Fruit fly (Drosophila melanogaster) whole organism: ENCODE measurements around the gene ND-ASHI.

ENCODE experiments used
- CG8478 ChIP-seq: fragments of >200 bp; optimal IDR thresholded peaks from 2 replicates; lab custom pipeline; 2018; ENCODE audit warnings: inconsistent platforms
- Dll ChIP-seq: fragments of >200 bp; optimal IDR thresholded peaks from 2 replicates; lab custom pipeline; 2017
- EcR ChIP-seq, 2 experiments: fragments of >200 bp; optimal IDR thresholded peaks; 2 replicates each; lab custom pipeline; 2017; ENCODE audit warnings: missing biosample characterization in 2 of 2, missing genetic modification characterization in 2 of 2, missing genetic modification reagents in 2 of 2
- pan ChIP-seq: fragments of >200 bp; optimal IDR thresholded peaks from 2 replicates; lab custom pipeline; 2017
- psq ChIP-seq: fragments of >200 bp; optimal IDR thresholded peaks from 2 replicates; lab custom pipeline; 2017
- usp ChIP-seq: fragments of >200 bp; optimal IDR thresholded peaks from 2 replicates; lab custom pipeline; 2017; ENCODE audit warnings: missing biosample characterization, missing genetic modification characterization, mixed read lengths

ND-ASHI gene

DNA sequence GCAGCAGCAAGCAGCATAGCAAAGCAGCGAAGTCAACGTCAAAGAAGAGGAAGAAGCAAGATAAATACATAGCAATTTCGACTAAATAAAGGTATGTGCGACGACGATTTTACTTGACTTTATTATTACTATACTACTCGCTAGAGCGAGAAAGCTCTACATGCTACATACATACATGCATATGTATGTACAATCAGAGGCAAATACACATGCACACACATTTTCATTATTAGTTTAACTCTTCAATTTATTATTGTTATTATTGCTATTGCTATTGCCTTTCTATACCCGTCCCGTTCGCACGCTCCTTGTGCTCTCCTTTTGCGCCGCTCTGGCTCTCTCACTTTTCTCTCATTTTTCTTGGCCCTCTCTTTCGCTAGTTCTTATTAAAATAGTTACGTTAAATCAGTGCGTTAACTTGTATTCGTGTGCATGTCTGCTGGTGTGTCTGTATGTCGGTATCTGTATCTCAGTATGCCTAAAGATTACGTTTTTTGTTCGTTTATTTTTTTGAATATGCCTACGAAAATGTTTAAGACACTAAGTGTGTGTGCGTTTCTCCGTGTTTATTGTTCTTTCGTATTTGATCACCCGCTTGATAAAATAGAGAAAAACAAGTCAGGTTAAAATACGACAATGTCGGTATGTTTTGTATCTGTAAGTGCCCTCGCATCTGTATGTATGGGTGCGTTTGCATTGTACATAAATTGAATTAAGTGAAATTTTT lies 21.5 kb upstream of the ND-ASHI start:
- TF ChIP-seq pan (lab: Kevin White, UChicago), result no peak
- TF ChIP-seq usp (GFP tag; lab: Kevin White, UChicago), result no peak
- TF ChIP-seq EcR (GFP tag; optimal IDR thresholded peaks at IDR 0.05; lab: Kevin White, UChicago), result no peak
- no peak for TF ChIP-seq CG8478
- TF ChIP-seq psq (lab: Kevin White, UChicago), result no peak
- TF ChIP-seq Dll (lab: Kevin White, UChicago), result no peak

DNA sequence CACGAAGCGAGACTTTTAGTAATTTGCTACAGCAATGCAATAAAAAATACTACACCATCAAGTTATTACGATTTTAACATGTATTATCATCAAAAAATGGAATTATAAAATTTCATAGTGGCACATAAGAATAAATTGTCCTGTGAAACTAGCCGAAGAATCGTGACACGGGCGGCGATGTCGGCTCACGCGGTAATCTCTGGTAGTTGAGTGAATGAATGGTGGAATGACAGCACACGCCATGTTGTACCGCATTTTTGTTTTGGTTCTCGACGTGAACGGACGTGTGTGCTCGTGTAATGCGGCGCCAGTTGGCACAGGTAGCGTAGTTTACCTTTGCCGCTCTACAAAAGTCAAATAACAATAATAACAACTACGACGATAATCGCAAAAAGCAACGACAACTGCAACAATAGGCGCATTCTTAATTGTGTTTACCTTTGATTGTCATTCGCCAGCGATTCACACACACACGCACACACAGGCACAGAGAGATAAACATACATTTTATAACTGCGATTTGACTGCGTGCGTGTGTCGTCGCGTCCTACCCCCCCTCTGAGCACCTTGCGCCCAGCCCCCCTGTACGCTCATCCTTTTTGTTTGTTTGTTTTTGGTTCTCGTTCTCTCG lies 20.5 kb upstream of the ND-ASHI start, which contains the start of gene CG14441:
Gene CG14441, plus strand, starts transcription at position 254 of the 631 bp plus-strand sequence.
- no peak for TF ChIP-seq psq (lab: Kevin White, UChicago)
- TF ChIP-seq EcR (GFP tag; optimal IDR thresholded peaks at IDR 0.05; lab: Kevin White, UChicago), result no peak
- TF ChIP-seq CG8478, result no peak
- no peak for TF ChIP-seq usp (GFP tag; lab: Kevin White, UChicago)
- no peak for TF ChIP-seq Dll (lab: Kevin White, UChicago)
- no peak for TF ChIP-seq pan (lab: Kevin White, UChicago)

DNA sequence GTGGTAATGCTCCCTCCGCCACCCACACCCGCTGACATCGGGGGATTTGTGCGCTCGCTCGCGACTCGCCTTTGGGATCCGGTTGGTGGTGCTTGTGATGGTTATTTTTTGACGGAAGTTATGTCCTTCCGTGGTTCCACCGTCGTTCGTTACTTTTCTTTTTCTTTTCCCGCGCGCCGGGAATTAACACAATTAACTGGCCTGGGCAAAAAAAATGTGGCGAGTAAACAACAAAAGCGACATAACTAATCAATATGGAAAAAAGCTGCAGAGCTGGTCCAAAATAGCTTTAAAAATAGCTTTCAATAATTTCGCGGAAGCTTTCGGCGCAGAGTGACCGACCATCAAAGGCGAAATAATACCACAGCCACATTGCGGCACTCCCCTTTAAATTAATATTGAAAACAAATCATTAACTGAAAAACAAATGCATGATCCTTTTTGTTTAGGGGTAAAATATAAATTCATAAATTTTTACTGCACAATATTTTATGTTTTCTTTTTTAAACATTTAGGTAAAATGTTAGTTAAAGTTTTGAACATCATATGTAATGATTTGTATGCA lies 19.4 kb upstream of the ND-ASHI start, which contains the start of gene CG14440:
Gene CG14440, minus strand, starts transcription at position 320 of the 565 bp plus-strand sequence.
- TF ChIP-seq psq (lab: Kevin White, UChicago) (no peak), usp (GFP tag; lab: Kevin White, UChicago) (no peak), CG8478 (no peak), pan (lab: Kevin White, UChicago) (no peak), EcR (GFP tag; optimal IDR thresholded peaks at IDR 0.05; lab: Kevin White, UChicago) (no peak), Dll (lab: Kevin White, UChicago) (no peak)

DNA sequence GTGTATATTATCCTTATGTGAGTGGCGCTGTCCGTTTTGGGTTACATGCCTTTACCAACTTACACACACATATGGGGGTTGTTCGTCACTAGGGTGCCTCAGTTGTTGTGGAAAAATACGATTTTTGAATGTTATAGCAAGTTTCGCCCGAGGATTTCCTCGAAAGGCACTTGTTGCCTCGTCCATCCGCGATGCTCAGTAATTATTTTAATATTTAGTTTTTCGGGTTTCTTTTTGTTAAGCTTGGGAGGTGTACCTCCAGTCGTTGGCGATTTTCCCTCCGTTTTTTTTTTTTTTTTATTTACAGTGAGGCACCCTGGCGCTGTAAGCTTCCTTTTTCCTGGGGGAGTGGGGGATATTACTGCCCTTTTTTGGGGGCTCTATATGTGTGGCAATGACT lies 17.5 kb upstream of the ND-ASHI start:
- TF ChIP-seq EcR (GFP tag; optimal IDR thresholded peaks at IDR 0.05; lab: Kevin White, UChicago) (no peak), CG8478 (no peak), psq (lab: Kevin White, UChicago) (no peak)

DNA sequence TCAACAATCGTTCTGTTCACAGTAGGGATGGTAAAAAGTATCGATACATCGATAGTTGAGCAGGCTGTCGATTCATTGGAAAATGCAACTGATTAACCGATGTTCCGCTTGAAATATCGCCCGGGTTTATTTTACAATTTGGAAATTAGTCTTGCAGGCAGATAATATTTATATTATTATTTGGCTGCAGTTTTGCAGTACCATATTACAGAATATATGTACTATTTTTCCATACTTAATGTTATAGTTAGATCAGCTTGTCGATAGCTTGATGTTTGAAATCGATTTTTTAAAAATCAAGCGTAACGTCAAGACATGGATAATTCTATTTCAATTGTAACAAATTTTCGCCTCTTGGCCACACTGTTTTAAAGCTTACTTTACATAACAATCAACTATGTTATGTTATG lies 16.1 kb upstream of the ND-ASHI start, which contains the start of gene CG14442:
Gene CG14442, minus strand, starts transcription at position 29 of the 410 bp plus-strand sequence.
- TF ChIP-seq Dll (lab: Kevin White, UChicago) (no peak), CG8478 (no peak), EcR (GFP tag; optimal IDR thresholded peaks at IDR 0.05; lab: Kevin White, UChicago) (no peak), pan (lab: Kevin White, UChicago) (no peak), psq (lab: Kevin White, UChicago) (no peak), usp (GFP tag; lab: Kevin White, UChicago) (no peak)

DNA sequence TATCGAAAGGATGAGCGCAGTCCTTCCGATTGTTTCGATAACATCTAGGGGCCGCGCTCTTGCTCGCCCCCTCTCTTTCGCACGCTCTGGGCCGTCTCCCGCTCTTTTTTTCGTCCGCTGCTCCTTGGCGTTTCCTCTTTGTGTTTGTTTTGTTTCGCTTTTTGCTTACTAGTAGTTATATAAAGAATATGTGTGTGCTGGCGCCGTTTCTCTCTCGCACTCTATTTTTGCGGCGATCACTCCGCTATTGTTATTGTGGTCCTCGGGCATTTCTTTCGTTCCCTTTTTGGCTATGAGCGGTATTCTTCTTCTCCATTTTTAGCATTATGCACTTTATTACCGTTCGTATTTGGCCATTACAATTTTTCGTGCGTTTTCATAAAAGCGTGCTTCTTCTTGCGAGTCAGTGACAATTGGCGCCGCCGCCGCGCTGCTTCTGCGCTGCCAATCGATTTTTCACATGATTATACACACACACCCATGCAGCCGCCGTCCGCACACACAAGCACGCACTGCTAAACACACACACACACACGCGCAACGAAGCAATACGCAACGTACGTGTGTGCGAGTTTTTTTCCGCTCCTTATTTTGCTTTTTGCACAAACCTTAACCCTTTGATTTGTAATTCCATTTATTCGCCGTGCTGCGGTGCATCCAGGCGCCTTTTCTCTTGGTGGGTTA lies 15.3 kb upstream of the ND-ASHI start:
- TF ChIP-seq CG8478 (peak; percentile 41), usp (GFP tag; lab: Kevin White, UChicago) (no peak), Dll (lab: Kevin White, UChicago) (peak; percentile 75), pan (lab: Kevin White, UChicago) (no peak), EcR (GFP tag; optimal IDR thresholded peaks at IDR 0.05; lab: Kevin White, UChicago) (no peak), psq (lab: Kevin White, UChicago) (no peak)

DNA sequence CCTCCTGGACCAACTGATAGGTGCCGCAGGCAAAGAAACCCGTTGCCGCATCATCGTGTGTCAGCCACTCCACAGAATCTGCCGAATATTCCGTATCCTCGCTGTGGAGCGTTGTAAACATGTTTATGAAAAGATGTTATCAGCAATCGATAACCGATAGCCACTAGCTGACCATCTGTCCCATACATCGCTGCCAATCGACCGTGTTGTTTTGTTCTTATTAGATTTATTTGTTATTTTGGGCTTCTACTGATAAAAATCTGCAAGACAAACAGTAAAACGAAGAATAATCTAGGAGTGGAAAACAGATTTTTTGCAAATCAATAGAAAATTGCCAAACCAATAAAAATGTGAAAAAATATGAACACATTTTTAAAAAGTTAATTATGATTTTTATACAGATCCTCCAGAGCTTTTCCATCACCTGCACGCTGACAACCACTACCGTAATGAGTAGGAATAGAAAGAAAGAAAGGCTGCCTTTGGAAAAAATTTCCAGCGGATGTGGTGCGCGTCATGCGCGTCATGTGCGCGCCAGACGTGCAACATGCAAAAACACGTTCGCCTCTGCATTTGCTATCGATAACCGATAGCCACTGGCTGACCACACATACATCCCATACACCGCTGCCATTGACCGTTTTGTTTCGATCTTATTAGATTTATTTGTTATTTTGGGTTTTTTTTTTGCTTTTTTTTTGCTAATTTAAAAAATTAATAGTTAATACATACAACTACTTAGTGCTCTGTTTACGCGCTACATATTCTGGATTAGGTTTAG lies 9.9 kb upstream of the ND-ASHI start, which contains the start of gene CG3184:
Gene CG3184, minus strand, starts transcription at position 155 of the 781 bp plus-strand sequence.
- no peak for TF ChIP-seq CG8478
- TF ChIP-seq EcR (GFP tag; optimal IDR thresholded peaks at IDR 0.05; lab: Kevin White, UChicago), result no peak
- no peak for TF ChIP-seq pan (lab: Kevin White, UChicago)
- no peak for TF ChIP-seq psq (lab: Kevin White, UChicago)
- TF ChIP-seq usp (GFP tag; lab: Kevin White, UChicago), result no peak
- TF ChIP-seq Dll (lab: Kevin White, UChicago), result no peak

DNA sequence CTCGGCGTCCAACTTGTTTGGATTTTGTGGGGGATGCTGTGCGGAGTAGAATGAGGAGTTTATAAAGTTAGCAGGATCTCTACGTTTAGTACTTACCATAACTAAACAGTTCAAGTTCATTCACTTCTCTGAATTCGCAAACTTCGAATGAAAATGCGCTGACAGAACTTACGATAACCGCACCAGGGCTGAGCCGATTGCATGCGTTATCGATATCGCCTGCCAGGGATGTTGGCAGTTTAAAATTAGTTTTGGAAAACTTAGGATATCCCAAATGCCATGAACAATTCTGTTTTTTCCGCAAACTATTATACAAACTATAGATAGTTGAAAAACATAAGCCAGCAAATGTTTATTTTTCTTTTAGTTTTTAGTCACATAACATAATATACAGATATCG lies 8.3 kb upstream of the ND-ASHI start, which contains the start of gene CG44303:
Gene CG44303, minus strand, starts transcription at position 154 of the 400 bp plus-strand sequence.
- TF ChIP-seq CG8478, result no peak
- no peak for TF ChIP-seq EcR (GFP tag; optimal IDR thresholded peaks at IDR 0.05; lab: Kevin White, UChicago)
- no peak for TF ChIP-seq Dll (lab: Kevin White, UChicago)
- no peak for TF ChIP-seq usp (GFP tag; lab: Kevin White, UChicago)
- no peak for TF ChIP-seq pan (lab: Kevin White, UChicago)

DNA sequence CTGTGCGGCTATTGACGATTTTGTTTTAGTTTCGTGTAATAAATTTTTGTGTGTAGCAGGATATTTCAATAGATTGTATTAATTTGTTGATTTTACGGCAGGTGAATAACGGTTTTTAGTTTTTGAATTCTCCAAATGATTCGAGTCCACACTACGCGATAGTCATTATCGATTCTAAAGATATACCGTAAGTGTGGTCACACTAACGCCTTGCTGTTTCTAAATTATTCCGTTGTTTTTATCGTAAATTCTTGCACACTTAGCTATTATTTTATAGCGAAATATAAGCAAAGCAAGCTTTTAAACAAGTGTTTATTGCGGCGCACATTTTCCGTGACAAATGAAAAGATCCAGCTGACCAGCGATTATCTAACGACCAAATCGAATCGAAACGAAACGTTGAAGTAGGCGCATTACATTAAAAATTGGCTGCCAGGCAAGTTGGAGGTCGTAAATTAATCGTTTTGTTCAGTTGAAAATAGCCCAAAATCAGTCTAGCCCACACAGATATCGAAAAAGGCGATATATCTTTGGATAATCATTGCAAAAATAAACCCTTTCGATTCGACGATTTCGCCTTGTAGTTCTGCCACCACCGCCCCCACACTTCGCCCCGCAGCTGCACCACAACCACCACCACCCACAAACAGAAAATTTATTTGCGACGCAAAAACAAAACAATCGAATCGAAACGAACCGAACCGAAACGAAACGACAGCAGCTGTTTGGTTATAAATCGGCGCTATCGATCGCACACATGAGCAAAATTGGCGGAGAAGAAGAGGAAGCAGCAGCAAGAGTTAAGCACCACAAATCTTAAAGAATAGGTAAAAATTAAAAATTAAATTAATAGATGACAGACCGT lies 4.9 kb upstream of the ND-ASHI start, which contains the start of gene Pink1:
Gene Pink1, plus strand, starts transcription at position 164 of the 865 bp plus-strand sequence.
- TF ChIP-seq EcR (GFP tag; optimal IDR thresholded peaks at IDR 0.05; lab: Kevin White, UChicago) (no peak), usp (GFP tag; lab: Kevin White, UChicago) (no peak), CG8478 (no peak), Dll (lab: Kevin White, UChicago) (no peak), pan (lab: Kevin White, UChicago) (no peak), psq (lab: Kevin White, UChicago) (no peak)
